Fruit fly (Drosophila melanogaster) whole organism, embryonic: ENCODE measurements around the gene Rpn12.

Source experiments
- CG11093 ChIP-seq: fragments of 200-800 bp; sonication (Bioruptor generic); IDR thresholded peaks from 3 replicates; pipeline ENCODE4 v1.3.6; 2022; ENCODE audit warnings: missing biosample characterization, missing genetic modification characterization
- CG12744 ChIP-seq: fragments of 200-800 bp; sonication (Bioruptor generic); optimal IDR thresholded peaks from 2 replicates; lab custom pipeline; 2016; ENCODE audit warnings: missing biosample characterization, missing genetic modification characterization
- CG14860 ChIP-seq: fragments of 200-800 bp; sonication (Bioruptor generic); IDR thresholded peaks from 3 replicates; pipeline ENCODE4 v1.3.6; 2022; ENCODE audit warnings: missing biosample characterization, missing genetic modification characterization; ENCODE audit not compliant: partially characterized antibody
- CG14965 ChIP-seq: fragments of 200-800 bp; sonication (Bioruptor generic); optimal IDR thresholded peaks from 2 replicates; lab custom pipeline; 2016; ENCODE audit warnings: missing biosample characterization, missing genetic modification characterization, borderline replicate concordance
- CG15011 ChIP-seq: fragments of 200-800 bp; sonication (Bioruptor generic); optimal IDR thresholded peaks from 3 replicates; lab custom pipeline; 2018; ENCODE audit warnings: missing biosample characterization, mild to moderate bottlenecking, missing genetic modification characterization
- CG15269 ChIP-seq: fragments of 200-800 bp; sonication (Bioruptor generic); optimal IDR thresholded peaks from 2 replicates; lab custom pipeline; 2018; ENCODE audit warnings: missing biosample characterization, mild to moderate bottlenecking, missing genetic modification characterization, moderate library complexity
- CG15514 ChIP-seq: fragments of 200-800 bp; sonication (Bioruptor generic); optimal IDR thresholded peaks from 3 replicates; lab custom pipeline; 2017; ENCODE audit warnings: missing biosample characterization, missing genetic modification characterization, mild to moderate bottlenecking, moderate library complexity, missing genetic modification reagents
- CG1603 ChIP-seq: fragments of 200-800 bp; sonication (Bioruptor generic); optimal IDR thresholded peaks from 2 replicates; lab custom pipeline; 2019; ENCODE audit warnings: missing biosample characterization, mild to moderate bottlenecking, missing genetic modification characterization, moderate library complexity
- CG17829 ChIP-seq: fragments of 200-800 bp; optimal IDR thresholded peaks from 2 replicates; lab custom pipeline; 2019; ENCODE audit warnings: missing biosample characterization, mild to moderate bottlenecking, missing genetic modification characterization, moderate library complexity
- CG18262 ChIP-seq: fragments of 200-800 bp; optimal IDR thresholded peaks from 3 replicates; lab custom pipeline; 2019; ENCODE audit warnings: missing biosample characterization, mild to moderate bottlenecking, missing genetic modification characterization, moderate library complexity
- CG18476 ChIP-seq: fragments of 200-800 bp; sonication (Bioruptor generic); optimal IDR thresholded peaks from 2 replicates; lab custom pipeline; 2016; ENCODE audit warnings: missing biosample characterization, mild to moderate bottlenecking, missing genetic modification characterization
- CG2116 ChIP-seq: fragments of 200-800 bp; sonication (Bioruptor generic); optimal IDR thresholded peaks from 3 replicates; lab custom pipeline; 2018; ENCODE audit warnings: missing biosample characterization, mild to moderate bottlenecking, missing genetic modification characterization
- CG3995 ChIP-seq: fragments of 200-800 bp; sonication (Bioruptor generic); optimal IDR thresholded peaks from 3 replicates; lab custom pipeline; 2016; ENCODE audit warnings: missing biosample characterization, missing genetic modification characterization
- CG5953 ChIP-seq: fragments of 200-800 bp; sonication (Bioruptor generic); IDR thresholded peaks from 2 replicates; pipeline ENCODE4 v1.3.6; 2022; ENCODE audit warnings: missing biosample characterization, missing genetic modification characterization
- CG7839 ChIP-seq: fragments of 200-800 bp; sonication (Bioruptor generic); optimal IDR thresholded peaks from 3 replicates; lab custom pipeline; 2018; ENCODE audit warnings: missing biosample characterization, mild to moderate bottlenecking, missing genetic modification characterization, moderate library complexity
- CG7963 ChIP-seq: fragments of 200-800 bp; sonication (Bioruptor generic); IDR thresholded peaks from 3 replicates; pipeline ENCODE4 v1.3.6; 2022; ENCODE audit warnings: missing biosample characterization, missing genetic modification characterization; ENCODE audit not compliant: partially characterized antibody
- CG7987 ChIP-seq: fragments of 200-800 bp; sonication (Bioruptor generic); optimal IDR thresholded peaks from 2 replicates; lab custom pipeline; 2018; ENCODE audit warnings: missing biosample characterization, mild to moderate bottlenecking, missing genetic modification characterization, moderate library complexity
- CG8478 ChIP-seq: fragments of >200 bp; optimal IDR thresholded peaks from 2 replicates; lab custom pipeline; 2018
- CG8765 ChIP-seq: fragments of 200-800 bp; sonication (Bioruptor generic); IDR thresholded peaks from 2 replicates; pipeline ENCODE4 v1.3.6; 2022; ENCODE audit warnings: missing biosample characterization, missing genetic modification characterization
- CG9215 ChIP-seq: fragments of 200-800 bp; sonication (Bioruptor generic); IDR thresholded peaks from 2 replicates; pipeline ENCODE4 v1.3.6; 2022; ENCODE audit warnings: missing biosample characterization, missing genetic modification characterization
- CG9437 ChIP-seq: fragments of 200-800 bp; sonication (Bioruptor generic); optimal IDR thresholded peaks from 2 replicates; lab custom pipeline; 2018; ENCODE audit warnings: missing biosample characterization, mild to moderate bottlenecking, missing genetic modification characterization
- CG9932 ChIP-seq: fragments of 200-800 bp; sonication (Bioruptor generic); IDR thresholded peaks from 2 replicates; pipeline ENCODE4 v1.3.6; 2022; ENCODE audit warnings: missing biosample characterization, missing genetic modification characterization
- Camta ChIP-seq: fragments of 200-800 bp; sonication (Bioruptor generic); optimal IDR thresholded peaks from 2 replicates; lab custom pipeline; 2016; ENCODE audit warnings: missing biosample characterization, missing genetic modification characterization
- Deaf1 ChIP-seq: fragments of 200-800 bp; optimal IDR thresholded peaks from 3 replicates; lab custom pipeline; 2019; ENCODE audit warnings: missing biosample characterization, mild to moderate bottlenecking, missing genetic modification characterization, moderate library complexity
- Doc2 ChIP-seq: fragments of 200-800 bp; sonication (Bioruptor generic); IDR thresholded peaks from 2 replicates; pipeline ENCODE4 v1.3.6; 2022; ENCODE audit warnings: missing biosample characterization, missing genetic modification characterization
- Eip74EF ChIP-seq, 2 experiments: fragments of 200-800 bp in 1 of 2; fragments of >200 bp in 1 of 2; sonication (Bioruptor generic) in 1 of 2; optimal IDR thresholded peaks; 2 replicates each; lab custom pipeline; 2017 to 2019; ENCODE audit warnings: missing biosample characterization in 2 of 2, missing genetic modification characterization in 2 of 2, mild to moderate bottlenecking in 1 of 2, moderate library complexity in 1 of 2
- Fer2 ChIP-seq: fragments of 200-800 bp; sonication (Bioruptor generic); optimal IDR thresholded peaks from 2 replicates; lab custom pipeline; 2018; ENCODE audit warnings: missing biosample characterization, mild to moderate bottlenecking, missing genetic modification characterization, moderate library complexity
- Hr39 ChIP-seq: fragments of >200 bp; optimal IDR thresholded peaks from 2 replicates; lab custom pipeline; 2017
- Lim3 ChIP-seq: fragments of 200-800 bp; sonication (Bioruptor generic); IDR thresholded peaks from 2 replicates; pipeline ENCODE4 v1.3.6; 2022; ENCODE audit warnings: missing biosample characterization, missing genetic modification characterization
- Nf-YB ChIP-seq: fragments of 200-800 bp; sonication (Bioruptor generic); optimal IDR thresholded peaks from 3 replicates; lab custom pipeline; 2019; ENCODE audit warnings: missing biosample characterization, mild to moderate bottlenecking, missing genetic modification characterization, moderate library complexity
- Scr ChIP-seq: fragments of 200-800 bp; sonication (Bioruptor generic); IDR thresholded peaks from 2 replicates; pipeline ENCODE4 v1.3.6; 2022; ENCODE audit warnings: missing biosample characterization, missing genetic modification characterization; ENCODE audit not compliant: partially characterized antibody
- Sry-β ChIP-seq: fragments of 200-800 bp; sonication (Bioruptor generic); optimal IDR thresholded peaks from 2 replicates; lab custom pipeline; 2018; ENCODE audit warnings: missing biosample characterization, mild to moderate bottlenecking, missing genetic modification characterization, moderate library complexity
- Ssrp ChIP-seq: fragments of 200-800 bp; sonication (Bioruptor generic); optimal IDR thresholded peaks from 2 replicates; lab custom pipeline; 2018; ENCODE audit warnings: missing biosample characterization, mild to moderate bottlenecking, missing genetic modification characterization, moderate library complexity
- Trl ChIP-seq, 3 experiments: fragments of >200 bp in 2 of 3; fragments of 200-800 bp in 1 of 3; sonication (Bioruptor generic) in 1 of 3; optimal IDR thresholded peaks; 2 replicates in 1 of 3; 3 replicates in 2 of 3; lab custom pipeline; 2016 to 2017; ENCODE audit warnings: missing biosample characterization in 1 of 3, missing genetic modification characterization in 1 of 3
- caup ChIP-seq: fragments of 200-800 bp; sonication (Bioruptor generic); optimal IDR thresholded peaks from 3 replicates; lab custom pipeline; 2017; ENCODE audit warnings: missing biosample characterization, mild to moderate bottlenecking, missing genetic modification characterization, moderate library complexity; ENCODE audit not compliant: severe bottlenecking
- dm ChIP-seq: fragments of 200-800 bp; sonication (Bioruptor generic); optimal IDR thresholded peaks from 3 replicates; lab custom pipeline; 2016; ENCODE audit warnings: missing biosample characterization, missing genetic modification characterization
- dmrt99B ChIP-seq: fragments of 200-800 bp; sonication (Bioruptor generic); optimal IDR thresholded peaks from 2 replicates; lab custom pipeline; 2018; ENCODE audit warnings: missing biosample characterization, mild to moderate bottlenecking, missing genetic modification characterization, moderate library complexity
- fd64A ChIP-seq: fragments of 200-800 bp; sonication (Bioruptor generic); optimal IDR thresholded peaks from 3 replicates; lab custom pipeline; 2018; ENCODE audit warnings: missing biosample characterization, mild to moderate bottlenecking, missing genetic modification characterization
- gcm ChIP-seq: fragments of 200-800 bp; sonication (Bioruptor generic); optimal IDR thresholded peaks from 2 replicates; lab custom pipeline; 2019; ENCODE audit warnings: missing biosample characterization, mild to moderate bottlenecking, missing genetic modification characterization, moderate library complexity
- h ChIP-seq: fragments of >200 bp; optimal IDR thresholded peaks from 2 replicates; lab custom pipeline; 2017
- ham ChIP-seq: fragments of 200-800 bp; sonication (Bioruptor generic); IDR thresholded peaks from 2 replicates; pipeline ENCODE4 v1.3.6; 2022; ENCODE audit warnings: missing biosample characterization, missing genetic modification characterization
- lola ChIP-seq, 3 experiments: fragments of >200 bp in 2 of 3; fragments of 200-800 bp in 1 of 3; sonication (Bioruptor generic) in 1 of 3; optimal IDR thresholded peaks; 2 replicates each; lab custom pipeline; 2017 to 2019; ENCODE audit warnings: missing biosample characterization in 3 of 3, missing genetic modification characterization in 3 of 3, mild to moderate bottlenecking in 1 of 3, moderate library complexity in 1 of 3
- nom ChIP-seq: fragments of 200-800 bp; sonication (Bioruptor generic); optimal IDR thresholded peaks from 2 replicates; lab custom pipeline; 2017; ENCODE audit warnings: missing biosample characterization, missing genetic modification characterization, mild to moderate bottlenecking, moderate library complexity, missing genetic modification reagents
- pan ChIP-seq, 4 experiments: fragments of >200 bp in 3 of 4; fragments of 200-800 bp in 1 of 4; sonication (Bioruptor generic) in 1 of 4; optimal IDR thresholded peaks in 3 of 4; IDR thresholded peaks in 1 of 4; 2 replicates each; pipeline versions ENCODE4 v1.3.6 to Lab custom; 2017 to 2022; ENCODE audit warnings: missing biosample characterization in 2 of 4, missing genetic modification characterization in 2 of 4, mixed read lengths in 1 of 4
- repo ChIP-seq: fragments of 200-800 bp; sonication (Bioruptor generic); optimal IDR thresholded peaks from 2 replicates; lab custom pipeline; 2016; ENCODE audit warnings: missing biosample characterization, missing genetic modification characterization
- sd ChIP-seq: fragments of 200-800 bp; sonication (Bioruptor generic); optimal IDR thresholded peaks from 3 replicates; lab custom pipeline; 2018; ENCODE audit warnings: missing biosample characterization, mild to moderate bottlenecking, missing genetic modification characterization, moderate library complexity
- sima ChIP-seq: fragments of 200-800 bp; sonication (Bioruptor generic); optimal IDR thresholded peaks from 2 replicates; lab custom pipeline; 2016; ENCODE audit warnings: missing biosample characterization, missing genetic modification characterization
- sr ChIP-seq: fragments of 200-800 bp; sonication (Bioruptor generic); IDR thresholded peaks from 3 replicates; pipeline ENCODE4 v1.3.6; 2022; ENCODE audit warnings: missing biosample characterization, missing genetic modification characterization
- tll ChIP-seq, 2 experiments: fragments of 200-800 bp in 1 of 2; fragments of >200 bp in 1 of 2; sonication (Bioruptor generic) in 1 of 2; optimal IDR thresholded peaks; 2 replicates each; lab custom pipeline; 2017 to 2019; ENCODE audit warnings: missing biosample characterization in 2 of 2, missing genetic modification characterization in 2 of 2, mild to moderate bottlenecking in 1 of 2, moderate library complexity in 1 of 2
- usp ChIP-seq: fragments of >200 bp; optimal IDR thresholded peaks from 2 replicates; lab custom pipeline; 2017; ENCODE audit warnings: missing biosample characterization, missing genetic modification characterization

Gene Rpn12

DNA sequence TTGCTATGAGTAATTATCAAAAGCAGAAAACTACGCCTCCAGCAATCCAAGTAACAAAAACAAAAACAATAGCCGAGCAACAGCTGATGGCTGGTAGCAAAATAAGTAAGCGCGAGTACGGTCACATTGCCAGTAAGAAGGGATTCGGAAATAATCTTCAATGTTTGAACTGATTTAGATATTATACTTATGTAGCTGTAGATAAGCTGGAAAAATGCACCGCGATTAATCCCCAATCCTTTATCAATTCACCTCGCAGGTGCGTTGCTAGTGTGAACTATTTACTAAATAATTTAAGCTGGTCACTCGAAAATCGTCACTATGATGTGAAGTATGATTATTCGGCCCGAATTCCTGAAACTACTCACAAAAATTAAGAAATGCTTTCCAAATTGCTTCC, 4.2 kb downstream of the Rpn12 start, which contains the start of the genes Syx8 and CG32163 (continued):
- TF ChIP-seq fd64A (GFP tag; lab: Kevin White, UChicago) (no peak), Eip74EF (GFP tag; optimal IDR thresholded peaks at IDR 0.05; lab: Kevin White, UChicago) (no peak), Lim3 (GFP tag; lab: Robert Waterston, UW) (no peak), CG11093 (no peak), Sry-β (GFP tag; lab: Kevin White, UChicago) (no peak), sr (no peak), Deaf1 (tag; lab: Kevin White, UChicago) (no peak), CG7963 (GFP tag; lab: Robert Waterston, UW) (no peak), CG8765 (GFP tag; lab: Robert Waterston, UW) (no peak), nom (GFP tag; lab: Kevin White, UChicago) (no peak), h (lab: Kevin White, UChicago) (no peak), CG15514 (GFP tag; lab: Kevin White, UChicago) (peak; percentile 51), Camta (GFP tag; lab: Kevin White, UChicago) (no peak), caup (GFP tag; lab: Kevin White, UChicago) (no peak), CG8478 (no peak), Scr (GFP tag; lab: Robert Waterston, UW) (peak; percentile 17; the same call in 1 of the 2 replicates), Doc2 (GFP tag; lab: Robert Waterston, UW) (no peak), CG12744 (GFP tag; lab: Kevin White, UChicago) (no peak), CG9932 (no peak), CG7839 (tag; lab: Kevin White, UChicago) (no peak), CG9215 (GFP tag; lab: Robert Waterston, UW) (no peak), CG3995 (peak; percentile 91), CG15269 (no peak), usp (GFP tag; lab: Kevin White, UChicago) (no peak), tll (GFP tag; optimal IDR thresholded peaks at IDR 0.05; lab: Kevin White, UChicago) (no peak), Fer2 (tag; lab: Kevin White, UChicago) (no peak), CG17829 (no peak), repo (GFP tag; lab: Kevin White, UChicago) (no peak), ham (GFP tag; lab: Robert Waterston, UW) (no peak), sima (GFP tag; lab: Kevin White, UChicago) (no peak), CG14860 (no peak), CG9437 (no peak), CG15011 (GFP tag; lab: Kevin White, UChicago) (no peak), CG14965 (GFP tag; lab: Kevin White, UChicago) (no peak), CG1603 (tag; lab: Kevin White, UChicago) (peak; percentile 55), lola (GFP tag; optimal IDR thresholded peaks at IDR 0.05; lab: Kevin White, UChicago) (no peak), pan (optimal IDR thresholded peaks at IDR 0.05; lab: Kevin White, UChicago) (no peak), pan (GFP tag; optimal IDR thresholded peaks at IDR 0.05 in 1 of 2, IDR thresholded peaks at IDR 0.05 in 1 of 2) (no peak), CG18476 (GFP tag; lab: Kevin White, UChicago) (no peak), Trl (optimal IDR thresholded peaks at IDR 0.05; lab: Kevin White, UChicago) (no peak), Trl (GFP tag; optimal IDR thresholded peaks at IDR 0.05; lab: Kevin White, UChicago) (no peak), CG18262 (tag; lab: Kevin White, UChicago) (no peak), CG5953 (GFP tag; lab: Robert Waterston, UW) (no peak), dmrt99B (tag; lab: Kevin White, UChicago) (no peak), CG2116 (GFP tag; lab: Kevin White, UChicago) (peak; percentile 12), sd (tag; lab: Kevin White, UChicago) (peak; percentile 62), dm (GFP tag; lab: Kevin White, UChicago) (no peak), Hr39 (no peak), Ssrp (no peak), Nf-YB (GFP tag; lab: Kevin White, UChicago) (no peak), gcm (GFP tag; lab: Kevin White, UChicago) (no peak), CG7987 (GFP tag; lab: Kevin White, UChicago) (no peak)
